Fruit fly (Drosophila melanogaster) whole organism, embryonic: ENCODE measurements around the gene MBD-R2.
A peak's percentile ranks its signal among the peaks of the same experiment; 100 is the strongest.

ENCODE experiments used
- CG10654 ChIP-seq: fragments of 200-800 bp; sonication (Bioruptor generic); optimal IDR thresholded peaks from 2 replicates; lab custom pipeline; 2016; ENCODE audit warnings: missing biosample characterization, missing genetic modification characterization
- CG11504 ChIP-seq: fragments of 200-800 bp; sonication (Bioruptor generic); optimal IDR thresholded peaks from 3 replicates; lab custom pipeline; 2019; ENCODE audit warnings: missing biosample characterization, mild to moderate bottlenecking, missing genetic modification characterization, moderate library complexity
- CG13424 ChIP-seq: fragments of 200-800 bp; sonication (Bioruptor generic); optimal IDR thresholded peaks from 2 replicates; lab custom pipeline; 2019; ENCODE audit warnings: missing biosample characterization, mild to moderate bottlenecking, missing genetic modification characterization, moderate library complexity
- CG13624 ChIP-seq: fragments of 200-800 bp; sonication (Bioruptor generic); optimal IDR thresholded peaks from 2 replicates; lab custom pipeline; 2016; ENCODE audit warnings: missing biosample characterization, missing genetic modification characterization
- CG15073 ChIP-seq: fragments of 200-800 bp; sonication (Bioruptor generic); optimal IDR thresholded peaks from 2 replicates; lab custom pipeline; 2016; ENCODE audit warnings: missing biosample characterization, missing genetic modification characterization
- CG1529 ChIP-seq: fragments of 200-800 bp; sonication (Bioruptor generic); optimal IDR thresholded peaks from 3 replicates; lab custom pipeline; 2018; ENCODE audit warnings: missing biosample characterization, missing genetic modification characterization
- CG1602 ChIP-seq: fragments of 200-800 bp; sonication (Bioruptor generic); optimal IDR thresholded peaks from 3 replicates; lab custom pipeline; 2016; ENCODE audit warnings: missing biosample characterization, missing genetic modification characterization
- CG16863 ChIP-seq: fragments of 200-800 bp; sonication (Bioruptor generic); optimal IDR thresholded peaks from 3 replicates; lab custom pipeline; 2016; ENCODE audit warnings: missing biosample characterization, missing genetic modification characterization
- CG17829 ChIP-seq: fragments of 200-800 bp; optimal IDR thresholded peaks from 2 replicates; lab custom pipeline; 2019; ENCODE audit warnings: missing biosample characterization, mild to moderate bottlenecking, missing genetic modification characterization, moderate library complexity
- CG3065 ChIP-seq: fragments of 200-800 bp; sonication (Bioruptor generic); optimal IDR thresholded peaks from 2 replicates; lab custom pipeline; 2016; ENCODE audit warnings: missing biosample characterization, missing genetic modification characterization
- CG34376 ChIP-seq: fragments of 200-800 bp; sonication (Bioruptor generic); optimal IDR thresholded peaks from 2 replicates; lab custom pipeline; 2018; ENCODE audit warnings: missing biosample characterization, mild to moderate bottlenecking, missing genetic modification characterization
- CG3726 ChIP-seq: fragments of 200-800 bp; sonication (Bioruptor generic); IDR thresholded peaks from 3 replicates; pipeline ENCODE4, ENCODE4 v1.3.6; 2022; ENCODE audit warnings: missing biosample characterization, missing genetic modification characterization
- CG4424 ChIP-seq: fragments of 200-800 bp; sonication (Bioruptor generic); optimal IDR thresholded peaks from 3 replicates; lab custom pipeline; 2016; ENCODE audit warnings: missing biosample characterization, missing genetic modification characterization
- CG6254 ChIP-seq: fragments of 200-800 bp; sonication (Bioruptor generic); optimal IDR thresholded peaks from 3 replicates; lab custom pipeline; 2017; ENCODE audit warnings: mild to moderate bottlenecking, missing biosample characterization, missing genetic modification reagents, missing genetic modification characterization
- CG6765 ChIP-seq: fragments of 200-800 bp; sonication (Bioruptor generic); optimal IDR thresholded peaks from 3 replicates; lab custom pipeline; 2017; ENCODE audit warnings: missing biosample characterization, mild to moderate bottlenecking, missing genetic modification characterization
- CG7928 ChIP-seq: fragments of 200-800 bp; sonication (Bioruptor generic); optimal IDR thresholded peaks from 2 replicates; lab custom pipeline; 2017; ENCODE audit warnings: missing biosample characterization, mild to moderate bottlenecking, missing genetic modification characterization
- CG7987 ChIP-seq: fragments of 200-800 bp; sonication (Bioruptor generic); optimal IDR thresholded peaks from 2 replicates; lab custom pipeline; 2018; ENCODE audit warnings: missing biosample characterization, mild to moderate bottlenecking, missing genetic modification characterization, moderate library complexity
- CG8290 ChIP-seq, 3 experiments: fragments of 200-800 bp; sonication (Bioruptor generic); optimal IDR thresholded peaks; 2 replicates each; lab custom pipeline; 2016 to 2019; ENCODE audit warnings: missing biosample characterization in 3 of 3, missing genetic modification characterization in 3 of 3, mild to moderate bottlenecking in 2 of 3, moderate library complexity in 1 of 3
- CG8388 ChIP-seq: fragments of 200-800 bp; sonication (Bioruptor generic); optimal IDR thresholded peaks from 2 replicates; lab custom pipeline; 2019; ENCODE audit warnings: missing biosample characterization, mild to moderate bottlenecking, missing genetic modification characterization, moderate library complexity
- CG9215 ChIP-seq: fragments of 200-800 bp; sonication (Bioruptor generic); IDR thresholded peaks from 2 replicates; pipeline ENCODE4 v1.3.6; 2022; ENCODE audit warnings: missing biosample characterization, missing genetic modification characterization
- CG9932 ChIP-seq: fragments of 200-800 bp; sonication (Bioruptor generic); IDR thresholded peaks from 2 replicates; pipeline ENCODE4 v1.3.6; 2022; ENCODE audit warnings: missing biosample characterization, missing genetic modification characterization
- Deaf1 ChIP-seq: fragments of 200-800 bp; optimal IDR thresholded peaks from 3 replicates; lab custom pipeline; 2019; ENCODE audit warnings: missing biosample characterization, mild to moderate bottlenecking, missing genetic modification characterization, moderate library complexity
- Gug ChIP-seq: fragments of 200-800 bp; sonication (Bioruptor generic); IDR thresholded peaks from 4 replicates; pipeline ENCODE4 v1.3.6; 2022; ENCODE audit warnings: missing biosample characterization, missing genetic modification characterization
- HHEX ChIP-seq: fragments of 200-800 bp; sonication (Bioruptor generic); optimal IDR thresholded peaks from 3 replicates; lab custom pipeline; 2017; ENCODE audit warnings: missing biosample characterization, mild to moderate bottlenecking, missing genetic modification characterization, missing genetic modification reagents
- MTF-1 ChIP-seq: fragments of 200-800 bp; sonication (Bioruptor generic); optimal IDR thresholded peaks from 2 replicates; lab custom pipeline; 2018; ENCODE audit warnings: missing biosample characterization, mild to moderate bottlenecking, missing genetic modification characterization, borderline replicate concordance
- Med ChIP-seq: fragments of 200-800 bp; sonication (Bioruptor generic); peaks from one replicate; lab custom pipeline; 2016; ENCODE audit warnings: missing biosample characterization, missing genetic modification characterization, mild to moderate bottlenecking, inconsistent platforms, moderate library complexity
- NfI ChIP-seq: fragments of 200-800 bp; sonication (Bioruptor generic); optimal IDR thresholded peaks from 3 replicates; lab custom pipeline; 2018; ENCODE audit warnings: missing biosample characterization, mild to moderate bottlenecking, missing genetic modification characterization, moderate library complexity
- Opbp ChIP-seq: fragments of 200-800 bp; sonication (Bioruptor generic); IDR thresholded peaks from 3 replicates; pipeline ENCODE4 v1.3.6; 2022; ENCODE audit warnings: missing biosample characterization, missing genetic modification characterization; ENCODE audit not compliant: partially characterized antibody
- PHDP ChIP-seq: fragments of 200-800 bp; sonication (Bioruptor generic); optimal IDR thresholded peaks from 3 replicates; lab custom pipeline; 2018; ENCODE audit warnings: missing biosample characterization, mild to moderate bottlenecking, missing genetic modification characterization, moderate library complexity
- Trl ChIP-seq, 3 experiments: fragments of >200 bp in 2 of 3; fragments of 200-800 bp in 1 of 3; sonication (Bioruptor generic) in 1 of 3; optimal IDR thresholded peaks; 2 replicates in 1 of 3; 3 replicates in 2 of 3; lab custom pipeline; 2016 to 2017; ENCODE audit warnings: missing biosample characterization in 1 of 3, missing genetic modification characterization in 1 of 3
- ara ChIP-seq: fragments of 200-800 bp; sonication (Bioruptor generic); IDR thresholded peaks from 2 replicates; pipeline ENCODE4 v1.3.6; 2022; ENCODE audit warnings: missing biosample characterization, missing genetic modification characterization
- chinmo ChIP-seq: fragments of 200-800 bp; sonication (Bioruptor generic); IDR thresholded peaks from 4 replicates; pipeline ENCODE4 v1.3.6; 2022; ENCODE audit warnings: missing biosample characterization, missing genetic modification characterization; ENCODE audit not compliant: partially characterized antibody
- da ChIP-seq: fragments of 200-800 bp; sonication (Bioruptor generic); optimal IDR thresholded peaks from 2 replicates; lab custom pipeline; 2016; ENCODE audit warnings: missing biosample characterization, missing genetic modification characterization
- disco-r ChIP-seq: fragments of 200-800 bp; sonication (Bioruptor generic); optimal IDR thresholded peaks from 2 replicates; lab custom pipeline; 2016; ENCODE audit warnings: missing biosample characterization, missing genetic modification characterization
- dysf ChIP-seq: fragments of 200-800 bp; sonication (Bioruptor generic); IDR thresholded peaks from 3 replicates; pipeline ENCODE4 v1.3.6; 2022; ENCODE audit warnings: missing biosample characterization, missing genetic modification characterization
- emc ChIP-seq: fragments of 200-800 bp; sonication (Bioruptor generic); optimal IDR thresholded peaks from 2 replicates; lab custom pipeline; 2016; ENCODE audit warnings: missing biosample characterization, missing genetic modification characterization
- exex ChIP-seq: fragments of 200-800 bp; sonication (Bioruptor generic); optimal IDR thresholded peaks from 4 replicates; lab custom pipeline; 2018; ENCODE audit warnings: missing biosample characterization, mild to moderate bottlenecking, missing genetic modification characterization, moderate library complexity
- fu2 ChIP-seq: fragments of 200-800 bp; sonication (Bioruptor generic); optimal IDR thresholded peaks from 2 replicates; lab custom pipeline; 2016; ENCODE audit warnings: missing biosample characterization, missing genetic modification characterization
- ken ChIP-seq: fragments of 200-800 bp; sonication (Bioruptor generic); IDR thresholded peaks from 3 replicates; pipeline ENCODE4 v1.3.6; 2022; ENCODE audit warnings: missing biosample characterization, missing genetic modification characterization
- nerfin-2 ChIP-seq: fragments of 200-800 bp; sonication (Bioruptor generic); IDR thresholded peaks from 2 replicates; pipeline ENCODE4 v1.3.6; 2022; ENCODE audit warnings: missing biosample characterization, missing genetic modification characterization; ENCODE audit not compliant: partially characterized antibody
- org-1 ChIP-seq: fragments of 200-800 bp; sonication (Bioruptor generic); optimal IDR thresholded peaks from 2 replicates; lab custom pipeline; 2017; ENCODE audit warnings: missing biosample characterization, missing genetic modification characterization
- p53 ChIP-seq: fragments of 200-800 bp; sonication (Bioruptor generic); optimal IDR thresholded peaks from 2 replicates; lab custom pipeline; 2016; ENCODE audit warnings: missing biosample characterization, missing genetic modification characterization
- pnt ChIP-seq: fragments of 200-800 bp; sonication (Bioruptor generic); optimal IDR thresholded peaks from 3 replicates; lab custom pipeline; 2016; ENCODE audit warnings: missing biosample characterization, missing genetic modification characterization
- shn ChIP-seq: fragments of 200-800 bp; sonication (Bioruptor generic); optimal IDR thresholded peaks from 3 replicates; lab custom pipeline; 2016; ENCODE audit warnings: missing biosample characterization, missing genetic modification characterization
- stc ChIP-seq: fragments of 200-800 bp; sonication (Bioruptor generic); IDR thresholded peaks from 2 replicates; pipeline ENCODE4 v1.3.6; 2022; ENCODE audit warnings: missing biosample characterization, missing genetic modification characterization
- stwl ChIP-seq: fragments of 200-800 bp; sonication (Bioruptor generic); optimal IDR thresholded peaks from 3 replicates; lab custom pipeline; 2018; ENCODE audit warnings: missing biosample characterization, mild to moderate bottlenecking, missing genetic modification characterization, moderate library complexity
- tgo ChIP-seq: fragments of 200-800 bp; sonication (Bioruptor generic); IDR thresholded peaks from 3 replicates; pipeline ENCODE4 v1.3.6; 2022; ENCODE audit warnings: missing biosample characterization, missing genetic modification characterization
- vnd ChIP-seq: fragments of 200-800 bp; sonication (Bioruptor generic); IDR thresholded peaks from 3 replicates; pipeline ENCODE4 v1.3.6; 2022; ENCODE audit warnings: missing biosample characterization, missing genetic modification characterization; ENCODE audit not compliant: partially characterized antibody
- wek ChIP-seq: fragments of 200-800 bp; sonication (Bioruptor generic); optimal IDR thresholded peaks from 3 replicates; lab custom pipeline; 2018; ENCODE audit warnings: missing biosample characterization, mild to moderate bottlenecking, missing genetic modification characterization, moderate library complexity

MBD-R2 gene

dm6 chr3R:12352003-12352402, 4.1 kb downstream of the MBD-R2 start, which contains the start of gene CG10041:
Gene CG10041 (minus strand): TSS chr3R:12352103.
- TF ChIP-seq MTF-1, result no peak
- TF ChIP-seq CG1529 (GFP tag; lab: Kevin White, UChicago), result no peak
- no peak for TF ChIP-seq CG9215 (GFP tag; lab: Robert Waterston, UW)
- TF ChIP-seq HHEX (GFP tag; lab: Kevin White, UChicago), result no peak
- TF ChIP-seq org-1 (GFP tag; lab: Kevin White, UChicago), result no peak
- TF ChIP-seq nerfin-2 (GFP tag; lab: Robert Waterston, UW), result no peak
- no peak for TF ChIP-seq Gug
- TF ChIP-seq tgo (GFP tag; lab: Robert Waterston, UW), result no peak
- no peak for TF ChIP-seq da (GFP tag; lab: Kevin White, UChicago)
- TF ChIP-seq Trl (optimal IDR thresholded peaks at IDR 0.05; lab: Kevin White, UChicago), result no peak
- TF ChIP-seq Trl (GFP tag; optimal IDR thresholded peaks at IDR 0.05; lab: Kevin White, UChicago), result no peak
- no peak for TF ChIP-seq CG16863 (GFP tag; lab: Kevin White, UChicago)
- TF ChIP-seq Opbp (GFP tag; lab: Robert Waterston, UW), result no peak
- no peak for TF ChIP-seq CG34376

dm6 chr3R:12350497-12350896, 5.6 kb downstream of the MBD-R2 start, which contains the start of gene CG10038:
Gene CG10038 (minus strand): TSS chr3R:12350644.
- TF ChIP-seq dysf (GFP tag; lab: Robert Waterston, UW) (0 out of 3 replicates have a peak, but pooled peaks have one; percentile 37), CG13424 (tag; lab: Kevin White, UChicago) (peak; percentile 41), CG7928 (GFP tag; lab: Kevin White, UChicago) (peak; percentile 47), stc (GFP tag; lab: Robert Waterston, UW) (no peak), emc (GFP tag; lab: Kevin White, UChicago) (no peak), CG6254 (GFP tag; lab: Kevin White, UChicago) (no peak), Med (GFP tag; lab: Kevin White, UChicago) (peak; percentile 88), chinmo (peak; percentile 92), CG4424 (GFP tag; lab: Kevin White, UChicago) (peak; percentile 36), disco-r (GFP tag; lab: Kevin White, UChicago) (no peak), vnd (GFP tag; lab: Robert Waterston, UW) (peak; percentile 92), CG8290 (GFP tag; optimal IDR thresholded peaks at IDR 0.05; lab: Kevin White, UChicago) (peak; percentile 42), CG8290 (tag; optimal IDR thresholded peaks at IDR 0.05; lab: Kevin White, UChicago) (no peak), pnt (no peak), CG3726 (GFP tag; lab: Robert Waterston, UW) (no peak), exex (tag; lab: Kevin White, UChicago) (no peak), CG11504 (peak; percentile 61), CG15073 (GFP tag; lab: Kevin White, UChicago) (no peak), CG1602 (GFP tag; lab: Kevin White, UChicago) (no peak), Deaf1 (tag; lab: Kevin White, UChicago) (no peak), CG9932 (GFP tag; lab: Robert Waterston, UW) (peak; percentile 82), PHDP (tag; lab: Kevin White, UChicago) (peak; percentile 41), NfI (GFP tag; lab: Kevin White, UChicago) (peak; percentile 48), CG8388 (GFP tag; lab: Kevin White, UChicago) (no peak), fu2 (GFP tag; lab: Kevin White, UChicago) (no peak), CG10654 (GFP tag; lab: Kevin White, UChicago) (peak; percentile 3), CG13624 (peak; percentile 36), CG7987 (GFP tag; lab: Kevin White, UChicago) (no peak), p53 (GFP tag; lab: Kevin White, UChicago) (no peak), wek (GFP tag; lab: Kevin White, UChicago) (peak; percentile 31), CG3065 (GFP tag; lab: Kevin White, UChicago) (no peak), shn (GFP tag; lab: Kevin White, UChicago) (no peak), ken (no peak), CG17829 (peak; percentile 60), ara (GFP tag; lab: Robert Waterston, UW) (0 out of 2 replicates have a peak, but pooled peaks have one; percentile 28), CG6765 (no peak), stwl (tag; lab: Kevin White, UChicago) (peak; percentile 87)
